Fruit fly (Drosophila melanogaster) whole organism, pupa: ENCODE measurements around the gene CG17928.
A peak's percentile ranks its signal among the peaks of the same experiment; 100 is the strongest.

ENCODE experiments used
- CG10348 ChIP-seq: fragments of 200-800 bp; sonication (Bioruptor generic); IDR thresholded peaks from 2 replicates; pipeline ENCODE4 v1.3.6; 2022; ENCODE audit warnings: missing biosample characterization, missing genetic modification characterization
- CG12605 ChIP-seq: fragments of 200-800 bp; sonication (Bioruptor generic); IDR thresholded peaks from 2 replicates; pipeline ENCODE4 v1.3.6; 2022; ENCODE audit warnings: missing biosample characterization, missing genetic modification characterization
- CG13204 ChIP-seq: fragments of 200-800 bp; sonication (Bioruptor generic); optimal IDR thresholded peaks from 2 replicates; lab custom pipeline; 2018; ENCODE audit warnings: missing biosample characterization, mild to moderate bottlenecking, missing genetic modification characterization, moderate library complexity
- CG14655 ChIP-seq: fragments of 200-800 bp; sonication (Bioruptor generic); optimal IDR thresholded peaks from 3 replicates; lab custom pipeline; 2017; ENCODE audit warnings: mild to moderate bottlenecking, missing biosample characterization, missing genetic modification reagents, missing genetic modification characterization
- CG15710 ChIP-seq: fragments of 200-800 bp; sonication (Bioruptor generic); optimal IDR thresholded peaks from 2 replicates; lab custom pipeline; 2018; ENCODE audit warnings: missing biosample characterization, mild to moderate bottlenecking, missing genetic modification characterization, moderate library complexity
- CG17806 ChIP-seq: fragments of 200-800 bp; sonication (Bioruptor generic); optimal IDR thresholded peaks from 2 replicates; lab custom pipeline; 2018; ENCODE audit warnings: missing biosample characterization, mild to moderate bottlenecking, missing genetic modification characterization, moderate library complexity
- CG32121 ChIP-seq: fragments of 200-800 bp; sonication (Bioruptor generic); IDR thresholded peaks from 2 replicates; pipeline ENCODE4 v1.3.6; 2022; ENCODE audit warnings: missing biosample characterization, missing genetic modification characterization
- CG34367 ChIP-seq: fragments of 200-800 bp; sonication (Bioruptor generic); optimal IDR thresholded peaks from 2 replicates; lab custom pipeline; 2018; ENCODE audit warnings: missing biosample characterization, mild to moderate bottlenecking, missing genetic modification characterization
- CG4496 ChIP-seq: fragments of 200-800 bp; sonication (Bioruptor generic); IDR thresholded peaks from 3 replicates; pipeline ENCODE4 v1.3.6; 2022; ENCODE audit warnings: missing biosample characterization, missing genetic modification characterization
- CG8159 ChIP-seq: fragments of 200-800 bp; sonication (Bioruptor generic); optimal IDR thresholded peaks from 3 replicates; lab custom pipeline; 2018; ENCODE audit warnings: missing biosample characterization, mild to moderate bottlenecking, missing genetic modification characterization, moderate library complexity
- CG8301 ChIP-seq: fragments of 200-800 bp; sonication (Bioruptor generic); optimal IDR thresholded peaks from 2 replicates; lab custom pipeline; 2018; ENCODE audit warnings: missing biosample characterization, mild to moderate bottlenecking, missing genetic modification characterization
- CG9948 ChIP-seq: fragments of 200-800 bp; sonication (Bioruptor generic); optimal IDR thresholded peaks from 2 replicates; lab custom pipeline; 2018; ENCODE audit warnings: missing biosample characterization, mild to moderate bottlenecking, missing genetic modification characterization, moderate library complexity
- D1 ChIP-seq: fragments of 200-800 bp; sonication (Bioruptor generic); optimal IDR thresholded peaks from 2 replicates; lab custom pipeline; 2018; ENCODE audit warnings: missing biosample characterization, mild to moderate bottlenecking, missing genetic modification characterization, moderate library complexity
- EcR ChIP-seq: fragments of 200-800 bp; sonication (Bioruptor generic); optimal IDR thresholded peaks from 3 replicates; lab custom pipeline; 2019; ENCODE audit warnings: missing biosample characterization, missing genetic modification characterization, mild to moderate bottlenecking, moderate library complexity, missing genetic modification reagents
- Ets98B ChIP-seq: fragments of 200-800 bp; sonication (Bioruptor generic); IDR thresholded peaks from 2 replicates; pipeline ENCODE4 v1.3.6; 2022; ENCODE audit warnings: missing biosample characterization, missing genetic modification characterization
- Pif1A ChIP-seq: fragments of 200-800 bp; sonication (Bioruptor generic); optimal IDR thresholded peaks from 3 replicates; lab custom pipeline; 2016; ENCODE audit warnings: missing biosample characterization, missing genetic modification characterization
- Pif1B ChIP-seq: fragments of 200-800 bp; sonication (Bioruptor generic); optimal IDR thresholded peaks from 3 replicates; lab custom pipeline; 2016; ENCODE audit warnings: missing biosample characterization, missing genetic modification characterization
- Snoo ChIP-seq: fragments of 200-800 bp; sonication (Bioruptor generic); optimal IDR thresholded peaks from 3 replicates; lab custom pipeline; 2017; ENCODE audit warnings: missing biosample characterization, mild to moderate bottlenecking, missing genetic modification characterization, inconsistent platforms
- fd96Ca ChIP-seq: fragments of 200-800 bp; sonication (Bioruptor generic); IDR thresholded peaks from 3 replicates; pipeline ENCODE4 v1.3.6; 2022; ENCODE audit warnings: missing biosample characterization, missing genetic modification characterization
- gl ChIP-seq: fragments of 200-800 bp; sonication (Bioruptor generic); optimal IDR thresholded peaks from 2 replicates; lab custom pipeline; 2018; ENCODE audit warnings: missing biosample characterization, mild to moderate bottlenecking, missing genetic modification characterization
- rn ChIP-seq: fragments of 200-800 bp; sonication (Bioruptor generic); IDR thresholded peaks from 2 replicates; pipeline ENCODE4 v1.3.6; 2022; ENCODE audit warnings: missing biosample characterization, missing genetic modification characterization

Gene CG17928

DNA sequence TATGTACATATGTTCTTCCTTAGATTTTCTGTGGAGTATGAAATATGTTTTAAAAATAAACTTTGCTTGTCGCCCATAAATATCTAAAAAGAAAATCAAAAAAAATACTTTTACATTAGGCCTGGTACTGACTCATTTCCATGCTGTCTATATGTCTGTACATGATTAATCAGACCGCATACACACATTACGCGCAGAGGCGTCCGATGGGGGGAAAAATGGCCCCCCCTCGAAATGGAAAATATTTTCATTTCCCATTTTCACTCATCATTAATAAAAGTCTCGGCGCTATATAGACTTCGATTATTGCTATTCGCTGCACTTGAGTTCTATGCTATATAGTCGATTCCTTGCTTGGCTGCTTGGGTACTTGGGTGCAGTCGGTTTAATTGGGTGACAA is 29.5 kb upstream of the CG17928 start:
- TF ChIP-seq gl (tag; lab: Kevin White, UChicago) (no peak), CG32121 (no peak), CG10348 (GFP tag; lab: Robert Waterston, UW) (no peak), Snoo (tag; lab: Kevin White, UChicago) (no peak), CG8159 (tag; lab: Kevin White, UChicago) (no peak), Ets98B (GFP tag; lab: Robert Waterston, UW) (no peak), CG12605 (GFP tag; lab: Robert Waterston, UW) (no peak), EcR (GFP tag; lab: Kevin White, UChicago) (no peak), CG9948 (tag; lab: Kevin White, UChicago) (no peak), CG8301 (tag; lab: Kevin White, UChicago) (no peak), fd96Ca (no peak), CG15710 (no peak), CG17806 (tag; lab: Kevin White, UChicago) (no peak), CG34367 (no peak)

DNA sequence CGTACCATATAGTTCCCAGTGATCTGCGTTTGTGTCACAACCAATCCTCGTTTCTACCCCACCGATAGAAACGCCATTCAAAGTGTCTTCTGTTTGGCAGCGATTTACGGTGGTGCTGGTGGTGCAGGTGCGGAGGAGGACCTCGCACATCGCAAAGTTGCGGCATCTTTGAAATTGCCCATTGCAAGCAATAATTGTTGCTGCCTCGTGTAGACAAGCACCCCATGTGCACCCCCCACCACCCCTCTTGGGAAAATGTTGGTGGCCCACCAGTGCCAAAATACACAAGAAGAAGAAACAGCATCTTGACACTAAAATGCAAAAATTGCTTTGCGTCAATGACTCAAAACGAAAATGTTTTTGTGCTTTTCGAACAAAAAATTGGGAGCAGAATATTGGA is 26.9 kb upstream of the CG17928 start:
- TF ChIP-seq CG10348 (GFP tag; lab: Robert Waterston, UW) (no peak), CG32121 (peak; percentile 79)

DNA sequence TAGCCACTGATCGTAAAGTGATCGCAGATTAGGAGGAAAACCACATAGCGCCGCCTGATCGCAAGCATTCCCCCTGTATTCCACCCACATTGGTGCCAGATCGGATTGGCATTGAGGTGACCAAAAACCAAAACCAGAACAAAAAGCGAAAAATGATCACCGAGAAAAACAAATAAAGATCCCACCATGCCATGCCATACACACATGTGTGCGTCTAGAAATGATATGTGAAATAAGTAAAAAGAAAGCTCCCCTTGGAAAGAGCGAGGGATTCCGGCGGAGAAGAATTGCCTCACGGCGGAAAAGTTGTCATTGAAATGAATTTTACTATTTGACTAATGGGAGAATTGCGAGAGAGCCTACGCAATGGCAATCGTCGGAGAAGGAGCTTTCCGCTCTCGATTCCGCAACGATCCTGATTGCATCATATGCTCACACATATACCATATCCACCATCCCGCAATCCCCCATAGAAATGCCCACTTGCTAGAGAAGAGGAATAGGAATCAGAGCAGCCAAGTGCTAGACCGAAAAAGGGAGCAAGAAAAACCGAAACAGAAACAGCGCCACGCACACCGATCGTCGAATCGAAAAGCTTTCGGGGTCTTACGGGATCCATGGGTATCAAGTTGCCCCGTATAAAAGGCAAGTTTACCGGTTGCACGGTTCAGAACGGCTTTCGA is 25.2 kb upstream of the CG17928 start, which contains the start of gene Mhc:
TSS of gene Mhc (plus strand) at position 497 of the 683 bp plus-strand sequence.
- TF ChIP-seq CG4496 (GFP tag; lab: Robert Waterston, UW) (0 out of 3 replicates have a peak, but pooled peaks have one; percentile 36), Snoo (tag; lab: Kevin White, UChicago) (no peak)

DNA sequence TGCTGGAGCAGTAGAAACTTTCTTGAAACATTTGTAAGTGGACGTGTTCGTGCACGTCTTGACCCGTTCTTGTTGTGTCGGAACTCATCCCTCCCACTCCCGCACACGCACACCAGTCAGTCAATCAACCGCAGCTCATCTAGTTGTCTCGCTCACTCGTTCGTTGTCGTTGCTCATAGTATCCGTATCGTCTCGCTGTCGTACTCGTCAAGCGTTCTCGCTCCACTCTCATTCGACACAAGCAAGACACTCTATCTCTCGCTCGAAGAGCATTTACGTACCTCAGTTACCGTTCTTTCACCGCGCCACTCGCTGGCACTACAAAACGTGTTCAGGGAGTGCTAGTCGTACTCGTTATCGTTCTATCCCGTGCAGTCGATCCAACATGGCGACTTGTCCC is 3.8 kb upstream of the CG17928 start:
- TF ChIP-seq CG9948 (tag; lab: Kevin White, UChicago) (no peak), Pif1A (GFP tag; lab: Kevin White, UChicago) (no peak), CG34367 (no peak), D1 (no peak), EcR (GFP tag; lab: Kevin White, UChicago) (no peak), CG14655 (no peak), CG32121 (no peak), CG15710 (no peak)
- TF ChIP-seq, all 21 proteins: peak for 0

DNA sequence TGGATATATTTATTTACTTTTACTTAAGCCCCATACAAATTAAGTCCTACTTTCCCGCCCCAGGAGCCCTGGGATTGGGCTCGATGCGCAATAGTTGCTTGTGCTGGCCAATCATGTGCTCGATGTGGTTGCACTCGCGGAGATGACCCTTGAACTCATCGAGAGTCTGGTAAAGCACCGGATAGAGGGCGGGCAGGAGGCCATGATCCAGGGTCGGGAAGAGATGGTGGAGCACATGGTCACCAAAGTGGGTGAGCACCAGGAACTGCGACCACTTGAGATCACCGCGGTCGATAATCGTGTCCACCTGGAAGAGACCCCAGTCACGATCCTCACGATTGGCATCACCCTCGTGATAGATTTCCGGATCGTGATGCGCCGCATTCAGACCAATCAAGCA is 2.5 kb upstream of the CG17928 start:
- no peak for TF ChIP-seq rn (GFP tag; lab: Robert Waterston, UW)
- no peak for TF ChIP-seq Pif1B (GFP tag; lab: Kevin White, UChicago)
- TF ChIP-seq fd96Ca, result no peak

DNA sequence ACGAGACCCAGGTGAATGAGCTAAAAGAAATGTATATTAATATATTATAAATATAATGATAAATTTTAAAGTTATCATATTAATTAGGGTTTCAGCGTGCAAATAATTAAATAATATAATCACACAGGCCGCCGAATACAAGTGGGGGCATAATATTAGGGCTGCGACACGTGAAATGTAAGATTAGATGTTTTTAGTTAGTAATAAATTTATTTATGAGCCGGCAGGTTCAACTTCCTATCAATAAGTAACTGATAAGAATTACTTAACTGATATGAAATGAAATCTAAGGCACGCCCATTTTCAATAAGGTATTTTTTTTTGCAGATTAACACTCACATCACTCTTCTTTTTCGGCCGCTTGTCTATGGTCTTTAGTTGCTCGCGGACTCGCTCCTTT is 1.5 kb upstream of the CG17928 start:
- TF ChIP-seq CG10348 (GFP tag; lab: Robert Waterston, UW) (no peak), Pif1B (GFP tag; lab: Kevin White, UChicago) (no peak), Ets98B (GFP tag; lab: Robert Waterston, UW) (no peak), fd96Ca (no peak), CG9948 (tag; lab: Kevin White, UChicago) (no peak), CG8301 (tag; lab: Kevin White, UChicago) (no peak), CG13204 (GFP tag; lab: Kevin White, UChicago) (no peak), D1 (no peak), CG14655 (no peak), CG4496 (GFP tag; lab: Robert Waterston, UW) (no peak), gl (tag; lab: Kevin White, UChicago) (no peak), CG12605 (GFP tag; lab: Robert Waterston, UW) (no peak), CG15710 (no peak), rn (GFP tag; lab: Robert Waterston, UW) (no peak), CG34367 (no peak), CG8159 (tag; lab: Kevin White, UChicago) (no peak), CG17806 (tag; lab: Kevin White, UChicago) (no peak), EcR (GFP tag; lab: Kevin White, UChicago) (no peak)

DNA sequence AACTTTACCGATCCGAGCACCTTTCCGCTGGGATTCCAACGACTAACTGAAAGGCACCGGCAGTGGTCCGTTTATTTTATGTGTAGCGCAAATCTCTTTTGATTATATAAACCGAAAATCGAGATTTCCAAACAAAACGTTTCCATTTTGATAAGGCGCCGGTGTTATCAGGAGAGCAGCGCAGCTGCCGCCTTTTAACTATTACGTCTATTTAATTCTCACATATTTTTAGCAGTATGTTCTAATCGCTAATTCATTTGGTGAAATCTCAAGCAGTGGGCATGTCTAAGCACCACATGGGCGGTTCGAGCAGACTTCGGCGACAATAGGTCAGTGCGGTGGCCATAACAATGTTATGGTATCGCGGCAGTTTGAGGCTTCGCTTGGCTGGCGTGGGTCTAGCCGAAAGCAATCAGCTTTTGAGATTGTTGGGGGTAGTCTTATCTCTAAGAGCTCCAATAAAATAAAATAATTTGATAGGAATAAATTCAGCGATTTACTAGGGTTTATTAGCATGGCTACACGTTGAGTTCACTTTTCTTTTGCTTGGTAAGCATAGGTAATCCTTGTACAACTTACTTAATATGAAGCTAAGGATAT is 597 bp upstream of the CG17928 start, which contains the start of gene Cyt-b5-r:
TSS of gene Cyt-b5-r (minus strand) at position 51 of the 600 bp plus-strand sequence.
- TF ChIP-seq gl (tag; lab: Kevin White, UChicago), result no peak
- TF ChIP-seq CG15710, result no peak
- TF ChIP-seq CG32121, result no peak
- TF ChIP-seq rn (GFP tag; lab: Robert Waterston, UW), result no peak
- no peak for TF ChIP-seq EcR (GFP tag; lab: Kevin White, UChicago)
- no peak for TF ChIP-seq CG12605 (GFP tag; lab: Robert Waterston, UW)
- TF ChIP-seq CG9948 (tag; lab: Kevin White, UChicago), result no peak
- TF ChIP-seq CG14655, result no peak
- no peak for TF ChIP-seq CG34367
- TF ChIP-seq CG10348 (GFP tag; lab: Robert Waterston, UW), result no peak
- no peak for TF ChIP-seq Pif1B (GFP tag; lab: Kevin White, UChicago)
- TF ChIP-seq Pif1A (GFP tag; lab: Kevin White, UChicago), result no peak
- TF ChIP-seq CG17806 (tag; lab: Kevin White, UChicago), result no peak
- no peak for TF ChIP-seq fd96Ca
- TF ChIP-seq, all 21 proteins: peak for 0
